Fruit fly (Drosophila melanogaster) whole organism, embryonic: ENCODE measurements around the gene Delta.

Experiments
- B-H1 ChIP-seq: fragments of 200-800 bp; sonication (Bioruptor generic); IDR thresholded peaks from 3 replicates; pipeline ENCODE4 v1.3.6; 2022; ENCODE audit warnings: missing biosample characterization, missing genetic modification characterization
- Blimp-1 ChIP-seq: fragments of 200-800 bp; sonication (Bioruptor generic); optimal IDR thresholded peaks from 3 replicates; lab custom pipeline; 2018; ENCODE audit warnings: missing biosample characterization, missing genetic modification characterization, mild to moderate bottlenecking, moderate library complexity, missing genetic modification reagents
- BtbVII ChIP-seq: fragments of 200-800 bp; sonication (Bioruptor generic); optimal IDR thresholded peaks from 3 replicates; lab custom pipeline; 2017; ENCODE audit warnings: missing biosample characterization, mild to moderate bottlenecking, missing genetic modification characterization
- CG11504 ChIP-seq: fragments of 200-800 bp; sonication (Bioruptor generic); optimal IDR thresholded peaks from 3 replicates; lab custom pipeline; 2019; ENCODE audit warnings: missing biosample characterization, mild to moderate bottlenecking, missing genetic modification characterization, moderate library complexity
- CG12236 ChIP-seq: fragments of 200-800 bp; sonication (Bioruptor generic); optimal IDR thresholded peaks from 2 replicates; lab custom pipeline; 2016; ENCODE audit warnings: missing biosample characterization, missing genetic modification characterization
- CG14014 ChIP-seq: fragments of 200-800 bp; sonication (Bioruptor generic); IDR thresholded peaks from 2 replicates; pipeline ENCODE4 v1.3.6; 2022; ENCODE audit warnings: missing biosample characterization, missing genetic modification characterization
- CG14710 ChIP-seq: fragments of 200-800 bp; sonication (Bioruptor generic); optimal IDR thresholded peaks from 3 replicates; lab custom pipeline; 2019; ENCODE audit warnings: missing biosample characterization, mild to moderate bottlenecking, missing genetic modification characterization, moderate library complexity
- CG15696 ChIP-seq: fragments of 200-800 bp; sonication (Bioruptor generic); optimal IDR thresholded peaks from 2 replicates; lab custom pipeline; 2019; ENCODE audit warnings: missing biosample characterization, mild to moderate bottlenecking, missing genetic modification characterization, moderate library complexity
- CG1647 ChIP-seq: fragments of 200-800 bp; sonication (Bioruptor generic); optimal IDR thresholded peaks from 3 replicates; lab custom pipeline; 2016; ENCODE audit warnings: missing biosample characterization, missing genetic modification characterization
- CG16815 ChIP-seq: fragments of 200-800 bp; sonication (Bioruptor generic); optimal IDR thresholded peaks from 3 replicates; lab custom pipeline; 2017; ENCODE audit warnings: missing biosample characterization, mild to moderate bottlenecking, missing genetic modification characterization
- CG17361 ChIP-seq: fragments of 200-800 bp; sonication (Bioruptor generic); IDR thresholded peaks from 3 replicates; pipeline ENCODE4 v1.3.6; 2022; ENCODE audit warnings: missing biosample characterization, missing genetic modification characterization
- CG17612 ChIP-seq: fragments of 200-800 bp; sonication (Bioruptor generic); IDR thresholded peaks from 2 replicates; pipeline ENCODE4 v1.3.6; 2022; ENCODE audit warnings: missing biosample characterization, missing genetic modification characterization
- CG17802 ChIP-seq: fragments of 200-800 bp; sonication (Bioruptor generic); optimal IDR thresholded peaks from 2 replicates; lab custom pipeline; 2018; ENCODE audit warnings: missing biosample characterization, mild to moderate bottlenecking, missing genetic modification characterization, moderate library complexity
- CG17829 ChIP-seq: fragments of 200-800 bp; optimal IDR thresholded peaks from 2 replicates; lab custom pipeline; 2019; ENCODE audit warnings: missing biosample characterization, mild to moderate bottlenecking, missing genetic modification characterization, moderate library complexity
- CG18262 ChIP-seq: fragments of 200-800 bp; optimal IDR thresholded peaks from 3 replicates; lab custom pipeline; 2019; ENCODE audit warnings: missing biosample characterization, mild to moderate bottlenecking, missing genetic modification characterization, moderate library complexity
- CG2678 ChIP-seq: fragments of 200-800 bp; sonication (Bioruptor generic); optimal IDR thresholded peaks from 3 replicates; lab custom pipeline; 2019; ENCODE audit warnings: missing biosample characterization, mild to moderate bottlenecking, missing genetic modification characterization, moderate library complexity
- CG2712 ChIP-seq: fragments of 200-800 bp; optimal IDR thresholded peaks from 3 replicates; lab custom pipeline; 2019; ENCODE audit warnings: missing biosample characterization, mild to moderate bottlenecking, missing genetic modification characterization, moderate library complexity
- CG2875 ChIP-seq: fragments of 200-800 bp; sonication (Bioruptor generic); optimal IDR thresholded peaks from 2 replicates; lab custom pipeline; 2017; ENCODE audit warnings: missing biosample characterization, mild to moderate bottlenecking, missing genetic modification characterization, missing genetic modification reagents
- CG31441 ChIP-seq: fragments of 200-800 bp; sonication (Bioruptor generic); IDR thresholded peaks from 2 replicates; pipeline ENCODE4 v1.3.6; 2022; ENCODE audit warnings: missing biosample characterization, missing genetic modification characterization
- CG43689 ChIP-seq: fragments of 200-800 bp; sonication (Bioruptor generic); IDR thresholded peaks from 2 replicates; pipeline ENCODE4 v1.3.6; 2022; ENCODE audit warnings: missing biosample characterization, missing genetic modification characterization
- CG4404 ChIP-seq: fragments of 200-800 bp; sonication (Bioruptor generic); IDR thresholded peaks from 2 replicates; pipeline ENCODE4 v1.3.6; 2022; ENCODE audit warnings: missing biosample characterization, missing genetic modification characterization
- CG6854 ChIP-seq: fragments of 200-800 bp; sonication (Bioruptor generic); optimal IDR thresholded peaks from 3 replicates; lab custom pipeline; 2017; ENCODE audit warnings: missing biosample characterization, mild to moderate bottlenecking, missing genetic modification characterization
- CG8281 ChIP-seq: fragments of 200-800 bp; sonication (Bioruptor generic); optimal IDR thresholded peaks from 2 replicates; lab custom pipeline; 2018; ENCODE audit warnings: missing biosample characterization, mild to moderate bottlenecking, missing genetic modification characterization, moderate library complexity
- CG9727 ChIP-seq: fragments of 200-800 bp; sonication (Bioruptor generic); optimal IDR thresholded peaks from 3 replicates; lab custom pipeline; 2017; ENCODE audit warnings: missing biosample characterization, mild to moderate bottlenecking, missing genetic modification characterization
- CG9797 ChIP-seq: fragments of 200-800 bp; sonication (Bioruptor generic); optimal IDR thresholded peaks from 3 replicates; lab custom pipeline; 2018; ENCODE audit warnings: missing biosample characterization, mild to moderate bottlenecking, missing genetic modification characterization
- Eip74EF ChIP-seq, 2 experiments: fragments of 200-800 bp in 1 of 2; fragments of >200 bp in 1 of 2; sonication (Bioruptor generic) in 1 of 2; optimal IDR thresholded peaks; 2 replicates each; lab custom pipeline; 2017 to 2019; ENCODE audit warnings: missing biosample characterization in 2 of 2, missing genetic modification characterization in 2 of 2, mild to moderate bottlenecking in 1 of 2, moderate library complexity in 1 of 2
- Gug ChIP-seq: fragments of 200-800 bp; sonication (Bioruptor generic); IDR thresholded peaks from 4 replicates; pipeline ENCODE4 v1.3.6; 2022; ENCODE audit warnings: missing biosample characterization, missing genetic modification characterization
- HLH4C ChIP-seq: fragments of 200-800 bp; sonication (Bioruptor generic); IDR thresholded peaks from 3 replicates; pipeline ENCODE4 v1.3.6; 2022; ENCODE audit warnings: missing biosample characterization, missing genetic modification characterization; ENCODE audit not compliant: partially characterized antibody
- HLH54F ChIP-seq: fragments of 200-800 bp; sonication (Bioruptor generic); optimal IDR thresholded peaks from 3 replicates; lab custom pipeline; 2016; ENCODE audit warnings: missing biosample characterization, missing genetic modification characterization
- NC2β ChIP-seq: fragments of 200-800 bp; sonication (Bioruptor generic); optimal IDR thresholded peaks from 2 replicates; lab custom pipeline; 2016; ENCODE audit warnings: missing biosample characterization, missing genetic modification characterization
- Nf-YA ChIP-seq: fragments of 200-800 bp; sonication (Bioruptor generic); IDR thresholded peaks from 2 replicates; pipeline ENCODE4 v1.3.6; 2022; ENCODE audit warnings: missing biosample characterization, missing genetic modification characterization
- Optix ChIP-seq: fragments of 200-800 bp; sonication (Bioruptor generic); IDR thresholded peaks from 3 replicates; pipeline ENCODE4 v1.3.6; 2022; ENCODE audit warnings: missing biosample characterization, missing genetic modification characterization
- Sin3A ChIP-seq: fragments of >200 bp; optimal IDR thresholded peaks from 2 replicates; lab custom pipeline; 2018
- Ssrp ChIP-seq: fragments of 200-800 bp; sonication (Bioruptor generic); optimal IDR thresholded peaks from 2 replicates; lab custom pipeline; 2018; ENCODE audit warnings: missing biosample characterization, mild to moderate bottlenecking, missing genetic modification characterization, moderate library complexity
- Xrp1 ChIP-seq: fragments of 200-800 bp; sonication (Bioruptor generic); IDR thresholded peaks from 2 replicates; pipeline ENCODE4 v1.3.6; 2022; ENCODE audit warnings: missing biosample characterization, missing genetic modification characterization
- dan ChIP-seq: fragments of 200-800 bp; sonication (Bioruptor generic); IDR thresholded peaks from 2 replicates; pipeline ENCODE4 v1.3.6; 2022; ENCODE audit warnings: missing biosample characterization, missing genetic modification characterization
- disco-r ChIP-seq: fragments of 200-800 bp; sonication (Bioruptor generic); optimal IDR thresholded peaks from 2 replicates; lab custom pipeline; 2016; ENCODE audit warnings: missing biosample characterization, missing genetic modification characterization
- dmrt11E ChIP-seq: fragments of 200-800 bp; sonication (Bioruptor generic); optimal IDR thresholded peaks from 3 replicates; lab custom pipeline; 2018; ENCODE audit warnings: missing biosample characterization, mild to moderate bottlenecking, missing genetic modification characterization, moderate library complexity
- eve ChIP-seq, 2 experiments: fragments of >200 bp; optimal IDR thresholded peaks; 2 replicates each; lab custom pipeline; 2017; ENCODE audit warnings: missing biosample characterization in 2 of 2, missing genetic modification characterization in 2 of 2
- kay ChIP-seq: fragments of 200-800 bp; sonication (Bioruptor generic); optimal IDR thresholded peaks from 2 replicates; lab custom pipeline; 2016; ENCODE audit warnings: missing biosample characterization, missing genetic modification characterization
- lbe ChIP-seq: fragments of 200-800 bp; sonication (Bioruptor generic); optimal IDR thresholded peaks from 2 replicates; lab custom pipeline; 2016; ENCODE audit warnings: missing biosample characterization, mild to moderate bottlenecking, missing genetic modification characterization
- nerfin-1 ChIP-seq: fragments of 200-800 bp; sonication (Bioruptor generic); optimal IDR thresholded peaks from 3 replicates; lab custom pipeline; 2019; ENCODE audit warnings: missing biosample characterization, mild to moderate bottlenecking, missing genetic modification characterization, moderate library complexity
- p53 ChIP-seq: fragments of 200-800 bp; sonication (Bioruptor generic); optimal IDR thresholded peaks from 2 replicates; lab custom pipeline; 2016; ENCODE audit warnings: missing biosample characterization, missing genetic modification characterization
- phol ChIP-seq: fragments of 200-800 bp; sonication (Bioruptor generic); optimal IDR thresholded peaks from 3 replicates; lab custom pipeline; 2018; ENCODE audit warnings: missing biosample characterization, mild to moderate bottlenecking, missing genetic modification characterization, moderate library complexity
- sens ChIP-seq: fragments of 200-800 bp; sonication (Bioruptor generic); peaks from one replicate; lab custom pipeline; 2016; ENCODE audit warnings: missing biosample characterization, missing genetic modification characterization
- slbo ChIP-seq: fragments of 200-800 bp; sonication (Bioruptor generic); IDR thresholded peaks from 2 replicates; pipeline ENCODE4 v1.3.6; 2022; ENCODE audit warnings: missing biosample characterization, missing genetic modification characterization
- stwl ChIP-seq: fragments of 200-800 bp; sonication (Bioruptor generic); optimal IDR thresholded peaks from 3 replicates; lab custom pipeline; 2018; ENCODE audit warnings: missing biosample characterization, mild to moderate bottlenecking, missing genetic modification characterization, moderate library complexity
- tin ChIP-seq: fragments of 200-800 bp; sonication (Bioruptor generic); optimal IDR thresholded peaks from 3 replicates; lab custom pipeline; 2016; ENCODE audit warnings: missing biosample characterization, missing genetic modification characterization
- toy ChIP-seq: fragments of 200-800 bp; sonication (Bioruptor generic); IDR thresholded peaks from 2 replicates; pipeline ENCODE4 v1.3.6; 2022; ENCODE audit warnings: missing biosample characterization, missing genetic modification characterization
- yki ChIP-seq: fragments of >200 bp; optimal IDR thresholded peaks from 3 replicates; lab custom pipeline; 2018
- zen ChIP-seq: fragments of 200-800 bp; sonication (Bioruptor generic); optimal IDR thresholded peaks from 3 replicates; lab custom pipeline; 2018; ENCODE audit warnings: missing biosample characterization, mild to moderate bottlenecking, missing genetic modification characterization, moderate library complexity
- zfh1 ChIP-seq: fragments of 200-800 bp; sonication (Bioruptor generic); IDR thresholded peaks from 3 replicates; pipeline ENCODE4 v1.3.6; 2022; ENCODE audit warnings: missing biosample characterization, missing genetic modification characterization

The Delta gene

DNA sequence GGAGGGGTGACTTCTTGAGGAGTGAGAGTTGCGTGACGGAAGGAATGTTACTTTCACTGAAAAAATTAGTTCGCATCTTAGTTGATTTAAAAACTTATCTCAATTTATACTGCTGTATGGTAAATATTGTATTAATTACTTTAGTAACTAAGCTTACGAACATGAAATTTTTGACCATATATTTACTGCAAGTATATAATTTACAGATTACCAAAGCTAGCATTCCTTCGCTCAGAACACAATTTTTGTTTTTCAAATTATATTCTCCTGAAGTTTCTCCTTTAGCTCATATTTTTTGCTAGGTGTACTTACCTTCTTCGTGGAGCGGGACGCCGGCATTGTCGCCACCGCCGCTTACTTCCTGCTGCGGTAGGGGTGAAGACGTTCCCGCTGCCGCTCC, 44.7 kb upstream of the Delta start:
- TF ChIP-seq phol (tag; lab: Kevin White, UChicago): peak; percentile 24
- peak; percentile 25 for TF ChIP-seq CG17829
- TF ChIP-seq Ssrp (tag; lab: Kevin White, UChicago): no peak
- TF ChIP-seq CG17612 (GFP tag; lab: Robert Waterston, UW): no peak
- no peak for TF ChIP-seq CG2678 (tag; lab: Kevin White, UChicago)
- peak; percentile 6 for TF ChIP-seq Blimp-1 (GFP tag; lab: Kevin White, UChicago)
- no peak for TF ChIP-seq zen (tag; lab: Kevin White, UChicago)
- 0 out of 2 replicates have a peak, but pooled peaks have one; percentile 38 for TF ChIP-seq Xrp1 (GFP tag; lab: Robert Waterston, UW)
- TF ChIP-seq Nf-YA (GFP tag; lab: Robert Waterston, UW): no peak
- no peak for TF ChIP-seq CG9797 (GFP tag; lab: Kevin White, UChicago)
- TF ChIP-seq CG43689 (GFP tag; lab: Robert Waterston, UW): no peak
- no peak for TF ChIP-seq CG16815 (GFP tag; lab: Kevin White, UChicago)
- TF ChIP-seq eve (GFP tag; optimal IDR thresholded peaks at IDR 0.05; lab: Kevin White, UChicago): no peak
- TF ChIP-seq CG17361 (GFP tag; lab: Robert Waterston, UW): peak; percentile 38; the same call in 1 of the 3 replicates
- TF ChIP-seq CG12236: no peak
- TF ChIP-seq nerfin-1 (tag; lab: Kevin White, UChicago): no peak
- no peak for TF ChIP-seq lbe
- no peak for TF ChIP-seq CG14014 (GFP tag; lab: Robert Waterston, UW)
- TF ChIP-seq HLH4C (GFP tag; lab: Robert Waterston, UW): no peak
- no peak for TF ChIP-seq stwl (tag; lab: Kevin White, UChicago)
- no peak for TF ChIP-seq Gug (GFP tag; lab: Robert Waterston, UW)
- TF ChIP-seq HLH54F: no peak
- peak; percentile 10 for TF ChIP-seq CG11504 (tag; lab: Kevin White, UChicago)
- TF ChIP-seq slbo (GFP tag; lab: Robert Waterston, UW): no peak
- TF ChIP-seq Optix (GFP tag; lab: Robert Waterston, UW): no peak
- TF ChIP-seq yki (lab: Kevin White, UChicago): no peak
- peak; percentile 22 for TF ChIP-seq dmrt11E (tag; lab: Kevin White, UChicago)
- no peak for TF ChIP-seq toy (GFP tag; lab: Robert Waterston, UW)
- peak; percentile 31 for TF ChIP-seq CG14710 (tag; lab: Kevin White, UChicago)
- TF ChIP-seq B-H1 (GFP tag; lab: Robert Waterston, UW): no peak
- 0 out of 2 replicates have a peak, but pooled peaks have one; percentile 29 for TF ChIP-seq CG31441
- no peak for TF ChIP-seq BtbVII
- TF ChIP-seq CG2875: no peak
- TF ChIP-seq Sin3A: no peak
- peak; percentile 45 for TF ChIP-seq CG15696
- peak; percentile 79 for TF ChIP-seq sens
- no peak for TF ChIP-seq CG8281 (tag; lab: Kevin White, UChicago)
- TF ChIP-seq kay (GFP tag; lab: Kevin White, UChicago): no peak
- TF ChIP-seq CG4404 (GFP tag; lab: Robert Waterston, UW): no peak
- no peak for TF ChIP-seq NC2β
- TF ChIP-seq p53: no peak
- peak; percentile 12 for TF ChIP-seq tin (GFP tag; lab: Kevin White, UChicago)
- TF ChIP-seq Eip74EF (GFP tag; optimal IDR thresholded peaks at IDR 0.05; lab: Kevin White, UChicago): no peak
- 0 out of 3 replicates have a peak, but pooled peaks have one; percentile 19 for TF ChIP-seq zfh1 (GFP tag; lab: Robert Waterston, UW)
- TF ChIP-seq disco-r: no peak
- peak; percentile 53 for TF ChIP-seq CG2712 (tag; lab: Kevin White, UChicago)
- peak; percentile 41 for TF ChIP-seq CG9727 (GFP tag; lab: Kevin White, UChicago)
- no peak for TF ChIP-seq CG1647 (GFP tag; lab: Kevin White, UChicago)
- TF ChIP-seq dan: no peak
- TF ChIP-seq CG17802 (tag; lab: Kevin White, UChicago): no peak
- TF ChIP-seq CG18262 (tag; lab: Kevin White, UChicago): peak; percentile 45
- TF ChIP-seq CG6854: no peak
